Fruit fly (Drosophila melanogaster) whole organism, embryonic: ENCODE measurements around the gene CG5346.

ENCODE experiments used
- Aef1 ChIP-seq: fragments of 200-800 bp; sonication (Bioruptor generic); IDR thresholded peaks from 3 replicates; pipeline ENCODE4 v1.3.6; 2022; ENCODE audit warnings: missing biosample characterization, missing genetic modification characterization
- Asciz ChIP-seq: fragments of 200-800 bp; sonication (Bioruptor generic); optimal IDR thresholded peaks from 2 replicates; lab custom pipeline; 2017; ENCODE audit warnings: missing biosample characterization, mild to moderate bottlenecking, missing genetic modification characterization, missing genetic modification reagents
- B-H1 ChIP-seq: fragments of 200-800 bp; sonication (Bioruptor generic); IDR thresholded peaks from 3 replicates; pipeline ENCODE4 v1.3.6; 2022; ENCODE audit warnings: missing biosample characterization, missing genetic modification characterization
- B-H2 ChIP-seq: fragments of 200-800 bp; sonication (Bioruptor generic); optimal IDR thresholded peaks from 2 replicates; lab custom pipeline; 2018; ENCODE audit warnings: missing biosample characterization, mild to moderate bottlenecking, missing genetic modification characterization
- Bdp1 ChIP-seq: fragments of 200-800 bp; sonication (Bioruptor generic); optimal IDR thresholded peaks from 3 replicates; lab custom pipeline; 2016; ENCODE audit warnings: missing biosample characterization, missing genetic modification characterization
- Blimp-1 ChIP-seq: fragments of 200-800 bp; sonication (Bioruptor generic); optimal IDR thresholded peaks from 3 replicates; lab custom pipeline; 2018; ENCODE audit warnings: missing biosample characterization, missing genetic modification characterization, mild to moderate bottlenecking, moderate library complexity, missing genetic modification reagents
- C15 ChIP-seq: fragments of 200-800 bp; sonication (Bioruptor generic); IDR thresholded peaks from 3 replicates; pipeline ENCODE4 v1.3.6; 2022; ENCODE audit warnings: missing biosample characterization, missing genetic modification characterization
- CG10431 ChIP-seq: fragments of 200-800 bp; sonication (Bioruptor generic); optimal IDR thresholded peaks from 3 replicates; lab custom pipeline; 2018; ENCODE audit warnings: missing biosample characterization, mild to moderate bottlenecking, missing genetic modification characterization
- CG11085 ChIP-seq: fragments of 200-800 bp; sonication (Bioruptor generic); IDR thresholded peaks from 2 replicates; pipeline ENCODE4 v1.3.6; 2022; ENCODE audit warnings: missing biosample characterization, missing genetic modification characterization
- CG11695 ChIP-seq: fragments of 200-800 bp; sonication (Bioruptor generic); IDR thresholded peaks from 3 replicates; pipeline ENCODE4 v1.3.6; 2022; ENCODE audit warnings: missing biosample characterization, missing genetic modification characterization
- CG12104 ChIP-seq: fragments of 200-800 bp; sonication (Bioruptor generic); optimal IDR thresholded peaks from 3 replicates; lab custom pipeline; 2016; ENCODE audit warnings: missing biosample characterization, missing genetic modification characterization
- CG14014 ChIP-seq: fragments of 200-800 bp; sonication (Bioruptor generic); IDR thresholded peaks from 2 replicates; pipeline ENCODE4 v1.3.6; 2022; ENCODE audit warnings: missing biosample characterization, missing genetic modification characterization
- CG14050 ChIP-seq: fragments of 200-800 bp; sonication (Bioruptor generic); IDR thresholded peaks from 3 replicates; pipeline ENCODE4 v1.3.6; 2022; ENCODE audit warnings: missing biosample characterization, missing genetic modification characterization
- CG15073 ChIP-seq: fragments of 200-800 bp; sonication (Bioruptor generic); optimal IDR thresholded peaks from 2 replicates; lab custom pipeline; 2016; ENCODE audit warnings: missing biosample characterization, missing genetic modification characterization
- CG17361 ChIP-seq: fragments of 200-800 bp; sonication (Bioruptor generic); IDR thresholded peaks from 3 replicates; pipeline ENCODE4 v1.3.6; 2022; ENCODE audit warnings: missing biosample characterization, missing genetic modification characterization
- CG17612 ChIP-seq: fragments of 200-800 bp; sonication (Bioruptor generic); IDR thresholded peaks from 2 replicates; pipeline ENCODE4 v1.3.6; 2022; ENCODE audit warnings: missing biosample characterization, missing genetic modification characterization
- CG1792 ChIP-seq: fragments of 200-800 bp; sonication (Bioruptor generic); optimal IDR thresholded peaks from 2 replicates; lab custom pipeline; 2016; ENCODE audit warnings: missing biosample characterization, missing genetic modification characterization
- CG18619 ChIP-seq: fragments of 200-800 bp; sonication (Bioruptor generic); optimal IDR thresholded peaks from 3 replicates; lab custom pipeline; 2017; ENCODE audit warnings: missing biosample characterization, mild to moderate bottlenecking, missing genetic modification characterization
- CG2120 ChIP-seq: fragments of 200-800 bp; sonication (Bioruptor generic); optimal IDR thresholded peaks from 3 replicates; lab custom pipeline; 2016; ENCODE audit warnings: missing biosample characterization, missing genetic modification characterization
- CG31224 ChIP-seq: fragments of 200-800 bp; sonication (Bioruptor generic); IDR thresholded peaks from 2 replicates; pipeline ENCODE4 v1.3.6; 2022; ENCODE audit warnings: missing biosample characterization, missing genetic modification characterization
- CG3163 ChIP-seq: fragments of 200-800 bp; sonication (Bioruptor generic); optimal IDR thresholded peaks from 3 replicates; lab custom pipeline; 2016; ENCODE audit warnings: missing biosample characterization, missing genetic modification characterization
- CG4707 ChIP-seq: fragments of 200-800 bp; sonication (Bioruptor generic); optimal IDR thresholded peaks from 2 replicates; lab custom pipeline; 2018; ENCODE audit warnings: missing biosample characterization, mild to moderate bottlenecking, missing genetic modification characterization, moderate library complexity
- CG5180 ChIP-seq: fragments of 200-800 bp; sonication (Bioruptor generic); optimal IDR thresholded peaks from 3 replicates; lab custom pipeline; 2017; ENCODE audit warnings: missing biosample characterization, missing genetic modification characterization, mild to moderate bottlenecking, moderate library complexity, missing genetic modification reagents
- CG8359 ChIP-seq: fragments of 200-800 bp; sonication (Bioruptor generic); optimal IDR thresholded peaks from 2 replicates; lab custom pipeline; 2017; ENCODE audit warnings: missing biosample characterization, mild to moderate bottlenecking, missing genetic modification characterization, borderline replicate concordance
- CG8944 ChIP-seq: fragments of 200-800 bp; sonication (Bioruptor generic); optimal IDR thresholded peaks from 3 replicates; lab custom pipeline; 2016; ENCODE audit warnings: missing biosample characterization, missing genetic modification characterization
- CG9215 ChIP-seq: fragments of 200-800 bp; sonication (Bioruptor generic); IDR thresholded peaks from 2 replicates; pipeline ENCODE4 v1.3.6; 2022; ENCODE audit warnings: missing biosample characterization, missing genetic modification characterization
- CkIIα-i1 ChIP-seq: fragments of 200-800 bp; sonication (Bioruptor generic); IDR thresholded peaks from 2 replicates; pipeline ENCODE4 v1.3.6; 2022; ENCODE audit warnings: missing biosample characterization, missing genetic modification characterization
- Hey ChIP-seq: fragments of 200-800 bp; sonication (Bioruptor generic); optimal IDR thresholded peaks from 3 replicates; lab custom pipeline; 2018; ENCODE audit warnings: missing biosample characterization, mild to moderate bottlenecking, missing genetic modification characterization
- Mes4 ChIP-seq: fragments of 200-800 bp; sonication (Bioruptor generic); optimal IDR thresholded peaks from 2 replicates; lab custom pipeline; 2016; ENCODE audit warnings: missing biosample characterization, missing genetic modification characterization
- NC2α ChIP-seq: fragments of 200-800 bp; sonication (Bioruptor generic); optimal IDR thresholded peaks from 2 replicates; lab custom pipeline; 2016; ENCODE audit warnings: missing biosample characterization, missing genetic modification characterization
- Sox100B ChIP-seq: fragments of 200-800 bp; sonication (Bioruptor generic); optimal IDR thresholded peaks from 3 replicates; lab custom pipeline; 2018; ENCODE audit warnings: missing biosample characterization, mild to moderate bottlenecking, missing genetic modification characterization
- Tbp ChIP-seq: fragments of >200 bp; optimal IDR thresholded peaks from 2 replicates; lab custom pipeline; 2018; ENCODE audit warnings: missing biosample characterization, missing genetic modification characterization
- cato ChIP-seq: fragments of 200-800 bp; sonication (Bioruptor generic); optimal IDR thresholded peaks from 2 replicates; lab custom pipeline; 2016; ENCODE audit warnings: missing biosample characterization, missing genetic modification characterization, borderline replicate concordance
- da ChIP-seq: fragments of 200-800 bp; sonication (Bioruptor generic); optimal IDR thresholded peaks from 2 replicates; lab custom pipeline; 2016; ENCODE audit warnings: missing biosample characterization, missing genetic modification characterization
- disco-r ChIP-seq: fragments of 200-800 bp; sonication (Bioruptor generic); optimal IDR thresholded peaks from 2 replicates; lab custom pipeline; 2016; ENCODE audit warnings: missing biosample characterization, missing genetic modification characterization
- ems ChIP-seq: fragments of 200-800 bp; sonication (Bioruptor generic); optimal IDR thresholded peaks from 3 replicates; lab custom pipeline; 2016; ENCODE audit warnings: missing biosample characterization, missing genetic modification characterization
- en ChIP-seq: fragments of 200-800 bp; sonication (Bioruptor generic); optimal IDR thresholded peaks from 2 replicates; lab custom pipeline; 2016; ENCODE audit warnings: missing biosample characterization, missing genetic modification characterization
- fu2 ChIP-seq: fragments of 200-800 bp; sonication (Bioruptor generic); optimal IDR thresholded peaks from 2 replicates; lab custom pipeline; 2016; ENCODE audit warnings: missing biosample characterization, missing genetic modification characterization
- gem ChIP-seq: fragments of 200-800 bp; sonication (Bioruptor generic); optimal IDR thresholded peaks from 2 replicates; lab custom pipeline; 2019; ENCODE audit warnings: missing biosample characterization, mild to moderate bottlenecking, missing genetic modification characterization, moderate library complexity
- grau ChIP-seq: fragments of 200-800 bp; optimal IDR thresholded peaks from 3 replicates; lab custom pipeline; 2019; ENCODE audit warnings: missing biosample characterization, mild to moderate bottlenecking, missing genetic modification characterization, moderate library complexity
- hb ChIP-seq: fragments of 200-800 bp; sonication (Bioruptor generic); IDR thresholded peaks from 3 replicates; pipeline ENCODE4 v1.3.6; 2022; ENCODE audit warnings: missing biosample characterization, missing genetic modification characterization; ENCODE audit not compliant: partially characterized antibody
- jing ChIP-seq: fragments of 200-800 bp; sonication (Bioruptor generic); optimal IDR thresholded peaks from 2 replicates; lab custom pipeline; 2018; ENCODE audit warnings: missing biosample characterization, mild to moderate bottlenecking, missing genetic modification characterization
- onecut ChIP-seq: fragments of 200-800 bp; sonication (Bioruptor generic); IDR thresholded peaks from 2 replicates; pipeline ENCODE4 v1.3.6; 2022; ENCODE audit warnings: missing biosample characterization, missing genetic modification characterization
- salm ChIP-seq: fragments of 200-800 bp; sonication (Bioruptor generic); optimal IDR thresholded peaks from 2 replicates; lab custom pipeline; 2018; ENCODE audit warnings: missing biosample characterization, mild to moderate bottlenecking, missing genetic modification characterization
- ssp ChIP-seq: fragments of 200-800 bp; sonication (Bioruptor generic); IDR thresholded peaks from 2 replicates; pipeline ENCODE4 v1.3.6; 2022; ENCODE audit warnings: missing biosample characterization, missing genetic modification characterization
- stc ChIP-seq: fragments of 200-800 bp; sonication (Bioruptor generic); IDR thresholded peaks from 2 replicates; pipeline ENCODE4 v1.3.6; 2022; ENCODE audit warnings: missing biosample characterization, missing genetic modification characterization
- stwl ChIP-seq: fragments of 200-800 bp; sonication (Bioruptor generic); optimal IDR thresholded peaks from 3 replicates; lab custom pipeline; 2018; ENCODE audit warnings: missing biosample characterization, mild to moderate bottlenecking, missing genetic modification characterization, moderate library complexity
- tio ChIP-seq: fragments of 200-800 bp; sonication (Bioruptor generic); optimal IDR thresholded peaks from 2 replicates; lab custom pipeline; 2017; ENCODE audit warnings: missing biosample characterization, missing genetic modification characterization, inconsistent platforms
- ttk ChIP-seq: fragments of 200-800 bp; sonication (Bioruptor generic); IDR thresholded peaks from 2 replicates; pipeline ENCODE4 v2.1.2; 2022; ENCODE audit warnings: missing biosample characterization, missing genetic modification characterization
- usp ChIP-seq: fragments of >200 bp; optimal IDR thresholded peaks from 2 replicates; lab custom pipeline; 2017; ENCODE audit warnings: missing biosample characterization, missing genetic modification characterization
- vnd ChIP-seq: fragments of 200-800 bp; sonication (Bioruptor generic); IDR thresholded peaks from 3 replicates; pipeline ENCODE4 v1.3.6; 2022; ENCODE audit warnings: missing biosample characterization, missing genetic modification characterization; ENCODE audit not compliant: partially characterized antibody
- z ChIP-seq: fragments of 200-800 bp; sonication (Bioruptor generic); IDR thresholded peaks from 3 replicates; pipeline ENCODE4 v1.3.6; 2022; ENCODE audit warnings: missing biosample characterization, missing genetic modification characterization
- zen ChIP-seq: fragments of 200-800 bp; sonication (Bioruptor generic); optimal IDR thresholded peaks from 3 replicates; lab custom pipeline; 2018; ENCODE audit warnings: missing biosample characterization, mild to moderate bottlenecking, missing genetic modification characterization, moderate library complexity

CG5346 gene

dm6 chr3R:22487037-22487492 lies 41.4 kb downstream of the CG5346 start, which contains the start of gene Pfdn5 (continued):
- TF ChIP-seq CG18619 (GFP tag; lab: Kevin White, UChicago) = no peak
- no peak for TF ChIP-seq CG8944 (GFP tag; lab: Kevin White, UChicago)
- TF ChIP-seq stwl = peak; percentile 95
- no peak for TF ChIP-seq Asciz
- TF ChIP-seq CG4707 = no peak
- no peak for TF ChIP-seq CG11085 (GFP tag; lab: Robert Waterston, UW)
- no peak for TF ChIP-seq en (GFP tag; lab: Kevin White, UChicago)
- TF ChIP-seq CG31224 (GFP tag; lab: Robert Waterston, UW) = no peak
- peak; percentile 79 for TF ChIP-seq vnd (GFP tag; lab: Robert Waterston, UW)
- TF ChIP-seq stc (GFP tag; lab: Robert Waterston, UW) = no peak
- no peak for TF ChIP-seq CG11695
- TF ChIP-seq zen (tag; lab: Kevin White, UChicago) = no peak
- no peak for TF ChIP-seq usp (GFP tag; lab: Kevin White, UChicago)
- TF ChIP-seq Sox100B (GFP tag; lab: Kevin White, UChicago) = no peak
- TF ChIP-seq CG10431 (GFP tag; lab: Kevin White, UChicago) = no peak
- TF ChIP-seq C15 (GFP tag; lab: Robert Waterston, UW) = no peak
- TF ChIP-seq disco-r (GFP tag; lab: Kevin White, UChicago) = no peak
- no peak for TF ChIP-seq CG1792 (GFP tag; lab: Kevin White, UChicago)
- no peak for TF ChIP-seq CG14014 (GFP tag; lab: Robert Waterston, UW)
- TF ChIP-seq Tbp = no peak
- TF ChIP-seq ssp (GFP tag; lab: Robert Waterston, UW) = no peak
- TF ChIP-seq Blimp-1 (GFP tag; lab: Kevin White, UChicago) = no peak
- no peak for TF ChIP-seq z (GFP tag; lab: Robert Waterston, UW)
- TF ChIP-seq Aef1 (GFP tag; lab: Robert Waterston, UW) = no peak
- TF ChIP-seq fu2 (GFP tag; lab: Kevin White, UChicago) = peak; percentile 5
- no peak for TF ChIP-seq CG8359 (GFP tag; lab: Kevin White, UChicago)
- no peak for TF ChIP-seq da (GFP tag; lab: Kevin White, UChicago)
- no peak for TF ChIP-seq CkIIα-i1
- no peak for TF ChIP-seq Bdp1 (GFP tag; lab: Kevin White, UChicago)
- no peak for TF ChIP-seq grau
- TF ChIP-seq hb (GFP tag; lab: Robert Waterston, UW) = peak; percentile 86
- no peak for TF ChIP-seq ems (GFP tag; lab: Kevin White, UChicago)
- TF ChIP-seq CG17361 (GFP tag; lab: Robert Waterston, UW) = no peak
- no peak for TF ChIP-seq gem
- TF ChIP-seq onecut (GFP tag; lab: Robert Waterston, UW) = no peak
- TF ChIP-seq tio (GFP tag; lab: Kevin White, UChicago) = no peak
- no peak for TF ChIP-seq NC2α (GFP tag; lab: Kevin White, UChicago)
- TF ChIP-seq CG12104 (GFP tag; lab: Kevin White, UChicago) = no peak
- TF ChIP-seq ttk (GFP tag; lab: Robert Waterston, UW) = no peak
- TF ChIP-seq CG14050 (GFP tag; lab: Robert Waterston, UW) = no peak
- TF ChIP-seq salm (tag; lab: Kevin White, UChicago) = no peak
- no peak for TF ChIP-seq jing (GFP tag; lab: Kevin White, UChicago)
- TF ChIP-seq B-H1 (GFP tag; lab: Robert Waterston, UW) = no peak
- TF ChIP-seq CG2120 (GFP tag; lab: Kevin White, UChicago) = peak; percentile 49
- no peak for TF ChIP-seq Hey
- TF ChIP-seq CG17612 (GFP tag; lab: Robert Waterston, UW) = no peak
- peak; percentile 38 for TF ChIP-seq B-H2 (GFP tag; lab: Kevin White, UChicago)
- no peak for TF ChIP-seq CG15073 (GFP tag; lab: Kevin White, UChicago)
- TF ChIP-seq CG9215 (GFP tag; lab: Robert Waterston, UW) = no peak
- no peak for TF ChIP-seq CG3163 (GFP tag; lab: Kevin White, UChicago)
- no peak for TF ChIP-seq CG5180
- no peak for TF ChIP-seq cato (GFP tag; lab: Kevin White, UChicago)
- TF ChIP-seq Mes4 (GFP tag; lab: Kevin White, UChicago) = no peak
